Fruit fly (Drosophila melanogaster): ENCODE results near the gene CG9386.

dm6 chr3R:9565895-9566294, 10.7 kb upstream of the CG9386 start, which contains the start of gene CG16789:
- TF ChIP-seq CG12605 (GFP tag; IDR thresholded peaks at IDR 0.05) (no peak), CG4496 (GFP tag; IDR thresholded peaks at IDR 0.05) (no peak), CG13204 (GFP tag; optimal IDR thresholded peaks at IDR 0.05) (no peak), CG32121 (GFP tag; IDR thresholded peaks at IDR 0.05) (no peak), CG8159 (tag; optimal IDR thresholded peaks at IDR 0.05) (no peak), CG14655 (GFP tag; optimal IDR thresholded peaks at IDR 0.05) (no peak), CG15710 (tag; optimal IDR thresholded peaks at IDR 0.05) (no peak), D1 (tag; optimal IDR thresholded peaks at IDR 0.05) (no peak), Pif1A (GFP tag; optimal IDR thresholded peaks at IDR 0.05) (no peak), CG34367 (tag; optimal IDR thresholded peaks at IDR 0.05) (no peak)

Data from whole organism, pupa.